Fruit fly (Drosophila melanogaster) whole organism, embryonic: ENCODE measurements around the gene Nepl14.
A peak's percentile ranks its signal among the peaks of the same experiment; 100 is the strongest.

Source experiments
- Abd-B ChIP-seq: fragments of 200-800 bp; sonication (Bioruptor generic); optimal IDR thresholded peaks from 2 replicates; lab custom pipeline; 2018; ENCODE audit warnings: missing biosample characterization, mild to moderate bottlenecking, missing genetic modification characterization, moderate library complexity
- Ada2b ChIP-seq: fragments of 200-800 bp; sonication (Bioruptor generic); IDR thresholded peaks from 2 replicates; pipeline ENCODE4 v1.3.6; 2022; ENCODE audit warnings: missing biosample characterization, missing genetic modification characterization
- Aef1 ChIP-seq: fragments of 200-800 bp; sonication (Bioruptor generic); IDR thresholded peaks from 3 replicates; pipeline ENCODE4 v1.3.6; 2022; ENCODE audit warnings: missing biosample characterization, missing genetic modification characterization
- Atf-2 ChIP-seq: fragments of 200-800 bp; sonication (Bioruptor generic); optimal IDR thresholded peaks from 2 replicates; lab custom pipeline; 2016; ENCODE audit warnings: missing biosample characterization, missing genetic modification characterization
- BtbVII ChIP-seq: fragments of 200-800 bp; sonication (Bioruptor generic); optimal IDR thresholded peaks from 3 replicates; lab custom pipeline; 2017; ENCODE audit warnings: missing biosample characterization, mild to moderate bottlenecking, missing genetic modification characterization
- CG10267 ChIP-seq: fragments of 200-800 bp; sonication (Bioruptor generic); optimal IDR thresholded peaks from 2 replicates; lab custom pipeline; 2018; ENCODE audit warnings: missing biosample characterization, mild to moderate bottlenecking, missing genetic modification characterization, moderate library complexity
- CG10654 ChIP-seq: fragments of 200-800 bp; sonication (Bioruptor generic); optimal IDR thresholded peaks from 2 replicates; lab custom pipeline; 2016; ENCODE audit warnings: missing biosample characterization, missing genetic modification characterization
- CG12104 ChIP-seq: fragments of 200-800 bp; sonication (Bioruptor generic); optimal IDR thresholded peaks from 3 replicates; lab custom pipeline; 2016; ENCODE audit warnings: missing biosample characterization, missing genetic modification characterization
- CG12391 ChIP-seq: fragments of 200-800 bp; sonication (Bioruptor generic); optimal IDR thresholded peaks from 3 replicates; lab custom pipeline; 2018; ENCODE audit warnings: missing biosample characterization, mild to moderate bottlenecking, missing genetic modification characterization, moderate library complexity
- CG12769 ChIP-seq: fragments of 200-800 bp; sonication (Bioruptor generic); optimal IDR thresholded peaks from 2 replicates; lab custom pipeline; 2019; ENCODE audit warnings: missing biosample characterization, mild to moderate bottlenecking, missing genetic modification characterization, moderate library complexity
- CG13287 ChIP-seq: fragments of 200-800 bp; sonication (Bioruptor generic); IDR thresholded peaks from 2 replicates; pipeline ENCODE4 v1.3.6; 2022; ENCODE audit warnings: missing biosample characterization, missing genetic modification characterization; ENCODE audit not compliant: partially characterized antibody
- CG13624 ChIP-seq: fragments of 200-800 bp; sonication (Bioruptor generic); optimal IDR thresholded peaks from 2 replicates; lab custom pipeline; 2016; ENCODE audit warnings: missing biosample characterization, missing genetic modification characterization
- CG14014 ChIP-seq: fragments of 200-800 bp; sonication (Bioruptor generic); IDR thresholded peaks from 2 replicates; pipeline ENCODE4 v1.3.6; 2022; ENCODE audit warnings: missing biosample characterization, missing genetic modification characterization
- CG14441 ChIP-seq: fragments of 200-800 bp; sonication (Bioruptor generic); IDR thresholded peaks from 2 replicates; pipeline ENCODE4 v1.3.6; 2022; ENCODE audit warnings: missing biosample characterization, missing genetic modification characterization
- CG16863 ChIP-seq: fragments of 200-800 bp; sonication (Bioruptor generic); optimal IDR thresholded peaks from 3 replicates; lab custom pipeline; 2016; ENCODE audit warnings: missing biosample characterization, missing genetic modification characterization
- CG17385 ChIP-seq: fragments of 200-800 bp; sonication (Bioruptor generic); optimal IDR thresholded peaks from 3 replicates; lab custom pipeline; 2018; ENCODE audit warnings: missing biosample characterization, mild to moderate bottlenecking, missing genetic modification characterization
- CG2116 ChIP-seq: fragments of 200-800 bp; sonication (Bioruptor generic); optimal IDR thresholded peaks from 3 replicates; lab custom pipeline; 2018; ENCODE audit warnings: missing biosample characterization, mild to moderate bottlenecking, missing genetic modification characterization
- CG30020 ChIP-seq: fragments of 200-800 bp; optimal IDR thresholded peaks from 2 replicates; lab custom pipeline; 2019; ENCODE audit warnings: missing biosample characterization, mild to moderate bottlenecking, missing genetic modification characterization, moderate library complexity
- CG31365 ChIP-seq: fragments of 200-800 bp; sonication (Bioruptor generic); optimal IDR thresholded peaks from 2 replicates; lab custom pipeline; 2018; ENCODE audit warnings: missing biosample characterization, mild to moderate bottlenecking, missing genetic modification characterization
- CG3163 ChIP-seq: fragments of 200-800 bp; sonication (Bioruptor generic); optimal IDR thresholded peaks from 3 replicates; lab custom pipeline; 2016; ENCODE audit warnings: missing biosample characterization, missing genetic modification characterization
- CG3281 ChIP-seq: fragments of 200-800 bp; sonication (Bioruptor generic); optimal IDR thresholded peaks from 3 replicates; lab custom pipeline; 2017; ENCODE audit warnings: missing biosample characterization, mild to moderate bottlenecking, missing genetic modification characterization
- CG34224 ChIP-seq: fragments of 200-800 bp; sonication (Bioruptor generic); IDR thresholded peaks from 3 replicates; pipeline ENCODE4 v1.3.6; 2022; ENCODE audit warnings: missing biosample characterization, missing genetic modification characterization; ENCODE audit not compliant: partially characterized antibody
- CG34422 ChIP-seq: fragments of 200-800 bp; sonication (Bioruptor generic); IDR thresholded peaks from 3 replicates; pipeline ENCODE4 v1.3.6; 2022; ENCODE audit warnings: missing biosample characterization, missing genetic modification characterization
- CG3995 ChIP-seq: fragments of 200-800 bp; sonication (Bioruptor generic); optimal IDR thresholded peaks from 3 replicates; lab custom pipeline; 2016; ENCODE audit warnings: missing biosample characterization, missing genetic modification characterization
- CG42726 ChIP-seq: fragments of 200-800 bp; sonication (Bioruptor generic); IDR thresholded peaks from 2 replicates; pipeline ENCODE4 v1.3.6; 2022; ENCODE audit warnings: missing biosample characterization, missing genetic modification characterization; ENCODE audit not compliant: partially characterized antibody
- CG43689 ChIP-seq: fragments of 200-800 bp; sonication (Bioruptor generic); IDR thresholded peaks from 2 replicates; pipeline ENCODE4 v1.3.6; 2022; ENCODE audit warnings: missing biosample characterization, missing genetic modification characterization
- CG4424 ChIP-seq: fragments of 200-800 bp; sonication (Bioruptor generic); optimal IDR thresholded peaks from 3 replicates; lab custom pipeline; 2016; ENCODE audit warnings: missing biosample characterization, missing genetic modification characterization
- CG9609 ChIP-seq: fragments of 200-800 bp; sonication (Bioruptor generic); optimal IDR thresholded peaks from 3 replicates; lab custom pipeline; 2016; ENCODE audit warnings: missing biosample characterization, missing genetic modification characterization
- CoRest ChIP-seq: fragments of 200-800 bp; sonication (Bioruptor generic); optimal IDR thresholded peaks from 3 replicates; lab custom pipeline; 2018; ENCODE audit warnings: missing biosample characterization, mild to moderate bottlenecking, missing genetic modification characterization, moderate library complexity
- Fer3 ChIP-seq: fragments of 200-800 bp; sonication (Bioruptor generic); optimal IDR thresholded peaks from 2 replicates; lab custom pipeline; 2018; ENCODE audit warnings: missing biosample characterization, mild to moderate bottlenecking, missing genetic modification characterization, moderate library complexity
- Gug ChIP-seq: fragments of 200-800 bp; sonication (Bioruptor generic); IDR thresholded peaks from 4 replicates; pipeline ENCODE4 v1.3.6; 2022; ENCODE audit warnings: missing biosample characterization, missing genetic modification characterization
- Hmx ChIP-seq: fragments of 200-800 bp; sonication (Bioruptor generic); optimal IDR thresholded peaks from 2 replicates; lab custom pipeline; 2016; ENCODE audit warnings: missing biosample characterization, missing genetic modification characterization
- NC2α ChIP-seq: fragments of 200-800 bp; sonication (Bioruptor generic); optimal IDR thresholded peaks from 2 replicates; lab custom pipeline; 2016; ENCODE audit warnings: missing biosample characterization, missing genetic modification characterization
- ac ChIP-seq: fragments of 200-800 bp; sonication (Bioruptor generic); optimal IDR thresholded peaks from 3 replicates; lab custom pipeline; 2017; ENCODE audit warnings: missing biosample characterization, mild to moderate bottlenecking, missing genetic modification characterization
- caup ChIP-seq: fragments of 200-800 bp; sonication (Bioruptor generic); optimal IDR thresholded peaks from 3 replicates; lab custom pipeline; 2017; ENCODE audit warnings: missing biosample characterization, mild to moderate bottlenecking, missing genetic modification characterization, moderate library complexity; ENCODE audit not compliant: severe bottlenecking
- dimm ChIP-seq: fragments of 200-800 bp; sonication (Bioruptor generic); IDR thresholded peaks from 2 replicates; pipeline ENCODE4 v1.3.6; 2022; ENCODE audit warnings: missing biosample characterization, missing genetic modification characterization
- fd64A ChIP-seq: fragments of 200-800 bp; sonication (Bioruptor generic); optimal IDR thresholded peaks from 3 replicates; lab custom pipeline; 2018; ENCODE audit warnings: missing biosample characterization, mild to moderate bottlenecking, missing genetic modification characterization
- gro ChIP-seq: fragments of 200-800 bp; sonication (Bioruptor generic); optimal IDR thresholded peaks from 2 replicates; lab custom pipeline; 2016; ENCODE audit warnings: missing biosample characterization, missing genetic modification characterization
- gt ChIP-seq: fragments of 200-800 bp; sonication (Bioruptor generic); IDR thresholded peaks from 2 replicates; pipeline ENCODE4 v1.3.6; 2022; ENCODE audit warnings: missing biosample characterization, missing genetic modification characterization
- klu ChIP-seq: fragments of 200-800 bp; sonication (Bioruptor generic); IDR thresholded peaks from 2 replicates; pipeline ENCODE4 v1.3.6; 2022; ENCODE audit warnings: missing biosample characterization, missing genetic modification characterization
- knrl ChIP-seq: fragments of 200-800 bp; sonication (Bioruptor generic); IDR thresholded peaks from 3 replicates; pipeline ENCODE4 v1.3.6; 2022; ENCODE audit warnings: missing biosample characterization, missing genetic modification characterization; ENCODE audit not compliant: partially characterized antibody
- lmd ChIP-seq: fragments of 200-800 bp; sonication (Bioruptor generic); IDR thresholded peaks from 2 replicates; pipeline ENCODE4 v1.3.6; 2022; ENCODE audit warnings: missing biosample characterization, missing genetic modification characterization
- mirr ChIP-seq: fragments of 200-800 bp; sonication (Bioruptor generic); optimal IDR thresholded peaks from 3 replicates; lab custom pipeline; 2018; ENCODE audit warnings: missing biosample characterization, mild to moderate bottlenecking, missing genetic modification characterization
- org-1 ChIP-seq: fragments of 200-800 bp; sonication (Bioruptor generic); optimal IDR thresholded peaks from 2 replicates; lab custom pipeline; 2017; ENCODE audit warnings: missing biosample characterization, missing genetic modification characterization
- pum ChIP-seq: fragments of 200-800 bp; sonication (Bioruptor generic); optimal IDR thresholded peaks from 2 replicates; lab custom pipeline; 2016; ENCODE audit warnings: missing biosample characterization, missing genetic modification characterization
- ro ChIP-seq: fragments of 200-800 bp; sonication (Bioruptor generic); IDR thresholded peaks from 2 replicates; pipeline ENCODE4 v1.3.6; 2022; ENCODE audit warnings: missing biosample characterization, missing genetic modification characterization
- sisA ChIP-seq: fragments of 200-800 bp; sonication (Bioruptor generic); IDR thresholded peaks from 2 replicates; pipeline ENCODE4 v1.3.6; 2022; ENCODE audit warnings: missing biosample characterization, missing genetic modification characterization
- sr ChIP-seq: fragments of 200-800 bp; sonication (Bioruptor generic); IDR thresholded peaks from 3 replicates; pipeline ENCODE4 v1.3.6; 2022; ENCODE audit warnings: missing biosample characterization, missing genetic modification characterization
- tap ChIP-seq: fragments of 200-800 bp; optimal IDR thresholded peaks from 3 replicates; lab custom pipeline; 2019; ENCODE audit warnings: missing biosample characterization, mild to moderate bottlenecking, missing genetic modification characterization, moderate library complexity
- unpg ChIP-seq: fragments of 200-800 bp; sonication (Bioruptor generic); optimal IDR thresholded peaks from 3 replicates; lab custom pipeline; 2018; ENCODE audit warnings: missing biosample characterization, mild to moderate bottlenecking, missing genetic modification characterization, moderate library complexity
- zen ChIP-seq: fragments of 200-800 bp; sonication (Bioruptor generic); optimal IDR thresholded peaks from 3 replicates; lab custom pipeline; 2018; ENCODE audit warnings: missing biosample characterization, mild to moderate bottlenecking, missing genetic modification characterization, moderate library complexity
- zfh1 ChIP-seq: fragments of 200-800 bp; sonication (Bioruptor generic); IDR thresholded peaks from 3 replicates; pipeline ENCODE4 v1.3.6; 2022; ENCODE audit warnings: missing biosample characterization, missing genetic modification characterization

Gene Nepl14

DNA sequence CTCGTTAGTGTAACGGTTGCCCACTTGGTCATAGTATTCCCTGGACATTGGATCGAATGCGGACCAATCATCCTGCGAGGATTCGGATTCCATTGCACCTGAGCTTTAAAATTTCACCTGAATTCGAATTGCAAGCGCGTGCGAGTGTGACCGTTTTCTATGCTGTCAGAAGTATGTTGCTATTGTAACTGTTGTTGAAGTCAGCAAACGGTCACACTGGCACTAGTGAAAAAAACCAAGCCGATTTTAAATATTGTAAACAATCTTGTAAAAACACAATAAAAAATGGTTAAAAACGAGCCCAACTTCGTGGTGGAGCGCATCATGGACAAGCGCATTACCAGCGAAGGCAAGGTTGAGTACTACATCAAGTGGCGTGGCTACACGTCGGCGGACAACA lies 18.1 kb downstream of the Nepl14 start, which contains the start of the genes vret and HP1c (continued):
- TF ChIP-seq CG34224 (GFP tag; lab: Robert Waterston, UW) (peak; percentile 37; the same call in 1 of the 3 replicates), CG34422 (GFP tag; lab: Robert Waterston, UW) (peak; percentile 31; the same call in 1 of the 3 replicates), fd64A (GFP tag; lab: Kevin White, UChicago) (no peak), zfh1 (GFP tag; lab: Robert Waterston, UW) (no peak), gro (GFP tag; lab: Kevin White, UChicago) (no peak), gt (GFP tag; lab: Robert Waterston, UW) (no peak), sr (GFP tag; lab: Robert Waterston, UW) (no peak), CG9609 (GFP tag; lab: Kevin White, UChicago) (no peak), ac (GFP tag; lab: Kevin White, UChicago) (no peak), CG3995 (GFP tag; lab: Kevin White, UChicago) (peak; percentile 47), dimm (GFP tag; lab: Robert Waterston, UW) (no peak), CG17385 (GFP tag; lab: Kevin White, UChicago) (no peak), NC2α (GFP tag; lab: Kevin White, UChicago) (no peak), Abd-B (GFP tag; lab: Kevin White, UChicago) (no peak), CG31365 (no peak), CG3163 (GFP tag; lab: Kevin White, UChicago) (no peak), CG12769 (tag; lab: Kevin White, UChicago) (no peak), CG43689 (GFP tag; lab: Robert Waterston, UW) (no peak), BtbVII (GFP tag; lab: Kevin White, UChicago) (no peak), CG10267 (tag; lab: Kevin White, UChicago) (no peak), lmd (GFP tag; lab: Robert Waterston, UW) (no peak), CG14441 (GFP tag; lab: Robert Waterston, UW) (no peak), Hmx (no peak), unpg (GFP tag; lab: Kevin White, UChicago) (no peak), Fer3 (tag; lab: Kevin White, UChicago) (no peak), CG2116 (peak; percentile 43), CG12391 (tag; lab: Kevin White, UChicago) (no peak), CoRest (tag; lab: Kevin White, UChicago) (no peak), sisA (GFP tag; lab: Robert Waterston, UW) (no peak), CG12104 (GFP tag; lab: Kevin White, UChicago) (no peak), CG3281 (GFP tag; lab: Kevin White, UChicago) (no peak), mirr (GFP tag; lab: Kevin White, UChicago) (no peak), klu (GFP tag; lab: Robert Waterston, UW) (no peak), CG4424 (GFP tag; lab: Kevin White, UChicago) (no peak), Ada2b (GFP tag; lab: Robert Waterston, UW) (no peak), CG30020 (tag; lab: Kevin White, UChicago) (peak; percentile 17), CG14014 (no peak), Aef1 (GFP tag; lab: Robert Waterston, UW) (peak; percentile 68), CG13624 (GFP tag; lab: Kevin White, UChicago) (no peak), tap (no peak), Gug (GFP tag; lab: Robert Waterston, UW) (no peak), zen (tag; lab: Kevin White, UChicago) (no peak), ro (GFP tag; lab: Robert Waterston, UW) (no peak), org-1 (GFP tag; lab: Kevin White, UChicago) (no peak), CG16863 (GFP tag; lab: Kevin White, UChicago) (no peak), CG10654 (GFP tag; lab: Kevin White, UChicago) (no peak), pum (GFP tag; lab: Kevin White, UChicago) (no peak), CG42726 (GFP tag; lab: Robert Waterston, UW) (no peak), caup (GFP tag; lab: Kevin White, UChicago) (no peak), CG13287 (GFP tag; lab: Robert Waterston, UW) (peak; percentile 56; the same call in 1 of the 2 replicates), Atf-2 (GFP tag; lab: Kevin White, UChicago) (no peak), knrl (no peak)
